Fruit fly (Drosophila melanogaster): Measurements from ENCODE around the gene CG7044.

CG7044 gene

DNA sequence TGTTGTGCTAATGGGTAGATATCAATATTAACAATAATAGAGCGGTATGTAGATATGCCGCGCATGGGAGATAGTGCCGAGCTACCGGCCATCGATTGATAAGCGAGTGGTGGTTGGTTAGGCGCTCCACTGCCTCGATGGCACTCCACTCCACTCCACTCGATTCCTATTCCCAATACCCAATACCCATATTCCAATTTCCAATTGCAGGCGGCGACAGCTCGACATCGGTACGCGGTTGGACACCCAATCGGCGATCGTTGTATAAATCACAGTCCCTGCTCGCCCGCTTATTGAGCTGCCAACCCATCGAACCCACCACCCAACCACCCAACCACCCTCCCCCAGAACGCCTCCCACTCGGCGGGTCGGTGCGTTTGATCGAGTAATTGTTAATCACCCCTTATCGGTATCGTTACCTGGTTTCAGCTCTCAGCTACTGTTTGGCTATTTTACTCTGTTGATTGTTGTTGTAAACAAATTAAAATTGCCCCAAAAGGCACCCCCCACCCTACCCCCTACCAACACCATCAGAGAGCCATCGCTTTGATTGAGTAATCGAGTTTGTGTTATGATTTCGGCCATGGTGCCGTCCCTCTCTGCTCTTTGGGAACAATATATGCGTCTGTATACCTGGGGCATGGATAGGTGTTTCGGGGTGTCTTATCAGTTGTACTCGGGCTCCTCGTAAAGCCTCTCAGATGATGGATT lies 20.5 kb downstream of the CG7044 start, which contains the start of gene HHEX (continued):
- TF ChIP-seq CG31224 (GFP tag; IDR thresholded peaks at IDR 0.05) = no peak
- no peak for TF ChIP-seq Blimp-1 (GFP tag; optimal IDR thresholded peaks at IDR 0.05)
- TF ChIP-seq kah (GFP tag; optimal IDR thresholded peaks at IDR 0.05) = no peak
- no peak for TF ChIP-seq MBD-R2 (GFP tag; IDR thresholded peaks at IDR 0.05)
- 0 out of 2 replicates have a peak, but pooled peaks have one; percentile 10 for TF ChIP-seq rib (GFP tag; IDR thresholded peaks at IDR 0.05)
- peak; percentile 90 for TF ChIP-seq crol (GFP tag; IDR thresholded peaks at IDR 0.05)
- TF ChIP-seq CG12769 (tag; optimal IDR thresholded peaks at IDR 0.05) = peak; percentile 70
- TF ChIP-seq hkb (optimal IDR thresholded peaks at IDR 0.05) = no peak
- no peak for TF ChIP-seq hkb (GFP tag; IDR thresholded peaks at IDR 0.05)
- TF ChIP-seq CG10959 (GFP tag; IDR thresholded peaks at IDR 0.05) = no peak
- TF ChIP-seq twi (tag; optimal IDR thresholded peaks at IDR 0.05) = no peak
- no peak for TF ChIP-seq HLH3B (GFP tag; IDR thresholded peaks at IDR 0.05)
- peak; percentile 12 for TF ChIP-seq Hmr (GFP tag; optimal IDR thresholded peaks at IDR 0.05)
- TF ChIP-seq Nf-YB (GFP tag; optimal IDR thresholded peaks at IDR 0.05) = peak; percentile 90
- no peak for TF ChIP-seq CG14441 (GFP tag; IDR thresholded peaks at IDR 0.05)
- TF ChIP-seq CG10321 (GFP tag; IDR thresholded peaks at IDR 0.05) = peak; percentile 62
- TF ChIP-seq wdn (GFP tag; IDR thresholded peaks at IDR 0.05) = no peak
- no peak for TF ChIP-seq Taf1 (GFP tag; IDR thresholded peaks at IDR 0.05)
- no peak for TF ChIP-seq CG13775 (GFP tag; optimal IDR thresholded peaks at IDR 0.05)
- no peak for TF ChIP-seq CG14860 (GFP tag; IDR thresholded peaks at IDR 0.05; ENCODE audit: partially characterized antibody)
- no peak for TF ChIP-seq CG9437 (GFP tag; optimal IDR thresholded peaks at IDR 0.05)
- TF ChIP-seq CG9727 (GFP tag; optimal IDR thresholded peaks at IDR 0.05) = no peak
- TF ChIP-seq lov (optimal IDR thresholded peaks at IDR 0.05) = no peak
- TF ChIP-seq lov (GFP tag; IDR thresholded peaks at IDR 0.05) = no peak
- no peak for TF ChIP-seq CG1024 (GFP tag; IDR thresholded peaks at IDR 0.05)
- no peak for TF ChIP-seq CG34224 (GFP tag; IDR thresholded peaks at IDR 0.05; ENCODE audit: partially characterized antibody)
- peak; percentile 92 for TF ChIP-seq Hey (tag; optimal IDR thresholded peaks at IDR 0.05)
- TF ChIP-seq wor (GFP tag; IDR thresholded peaks at IDR 0.05) = no peak
- TF ChIP-seq NK7.1 (GFP tag; optimal IDR thresholded peaks at IDR 0.05) = no peak
- no peak for TF ChIP-seq Dref (GFP tag; IDR thresholded peaks at IDR 0.05)
- peak; percentile 46 for TF ChIP-seq odd (GFP tag; optimal IDR thresholded peaks at IDR 0.05)
- no peak for TF ChIP-seq CG10565 (GFP tag; optimal IDR thresholded peaks at IDR 0.05)
- no peak for TF ChIP-seq CG14965 (GFP tag; optimal IDR thresholded peaks at IDR 0.05; ENCODE audit: borderline replicate concordance)
- no peak for TF ChIP-seq run (tag; optimal IDR thresholded peaks at IDR 0.05)
- TF ChIP-seq CG1233 (GFP tag; optimal IDR thresholded peaks at IDR 0.05) = no peak
- no peak for TF ChIP-seq pan (optimal IDR thresholded peaks at IDR 0.05)
- peak in 1 of 2 experiments; percentile 82 for TF ChIP-seq pan (GFP tag; optimal IDR thresholded peaks at IDR 0.05 in 1 of 2, IDR thresholded peaks at IDR 0.05 in 1 of 2)
- TF ChIP-seq HHEX (GFP tag; optimal IDR thresholded peaks at IDR 0.05) = peak; percentile 41
- no peak for TF ChIP-seq CG4404 (GFP tag; IDR thresholded peaks at IDR 0.05)
- TF ChIP-seq Vsx1 (GFP tag; optimal IDR thresholded peaks at IDR 0.05) = peak; percentile 95
- TF ChIP-seq CG13624 (GFP tag; optimal IDR thresholded peaks at IDR 0.05) = no peak

DNA sequence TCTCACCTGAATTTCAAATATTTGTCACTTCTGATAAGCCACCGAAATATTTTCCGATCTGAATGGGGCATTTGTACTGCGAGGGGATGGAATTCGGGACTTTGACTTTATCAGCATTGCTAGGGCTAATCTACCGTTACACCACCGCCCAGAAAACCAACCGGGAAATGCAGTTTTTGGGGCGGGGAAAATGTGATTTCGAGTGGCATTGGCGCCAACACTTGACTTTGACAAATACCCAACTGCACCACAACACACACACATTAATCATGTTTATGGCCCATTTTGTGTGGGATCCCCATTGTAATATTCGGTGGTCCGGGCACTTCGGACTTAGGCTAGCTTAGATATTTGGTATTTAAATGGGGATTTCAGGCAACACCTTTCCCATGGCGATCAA lies 22.6 kb downstream of the CG7044 start:
- TF ChIP-seq vnd (GFP tag; IDR thresholded peaks at IDR 0.05; ENCODE audit: partially characterized antibody) = peak; percentile 56
- TF ChIP-seq Med (GFP tag) = peak; percentile 43
- no peak for TF ChIP-seq CG11696 (GFP tag; IDR thresholded peaks at IDR 0.05)
- TF ChIP-seq Pdp1 (GFP tag; optimal IDR thresholded peaks at IDR 0.05) = peak in 1 of 2 experiments; percentile 47
- no peak for TF ChIP-seq CG4820 (GFP tag; optimal IDR thresholded peaks at IDR 0.05)
- 0 out of 2 replicates have a peak, but pooled peaks have one; percentile 21 for TF ChIP-seq crol (GFP tag; IDR thresholded peaks at IDR 0.05)
- TF ChIP-seq CG7556 (GFP tag; optimal IDR thresholded peaks at IDR 0.05) = no peak
- TF ChIP-seq pzg (GFP tag; optimal IDR thresholded peaks at IDR 0.05) = no peak
- peak; percentile 40 for TF ChIP-seq sens (GFP tag)
- TF ChIP-seq lab (GFP tag; optimal IDR thresholded peaks at IDR 0.05) = peak; percentile 32
- peak; percentile 45; the same call in 1 of the 2 replicates for TF ChIP-seq sens-2 (GFP tag; IDR thresholded peaks at IDR 0.05)
- TF ChIP-seq sd (tag; optimal IDR thresholded peaks at IDR 0.05) = peak; percentile 60
